Worm (Caenorhabditis elegans): ENCODE results near the gene fbxb-44.

DNA sequence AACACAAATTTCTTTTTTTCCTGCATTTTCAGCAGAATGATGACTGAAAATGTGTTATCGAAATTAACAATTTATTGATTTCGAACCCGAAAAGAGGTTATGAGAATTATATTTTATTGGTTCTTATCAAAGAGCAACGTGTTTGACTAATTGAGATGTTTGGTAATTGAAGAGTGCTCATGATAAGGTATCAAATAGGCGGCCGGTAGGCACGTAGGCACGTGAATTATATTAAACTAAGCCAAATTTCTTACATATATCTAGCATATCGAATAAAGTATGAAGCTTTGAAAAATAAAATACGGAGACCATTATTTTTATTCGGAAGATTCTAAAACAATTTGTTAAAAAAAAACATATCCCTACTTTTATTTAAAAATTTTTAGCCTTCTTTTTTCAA, 21.3 kb upstream of the fbxb-44 start, which contains the start of gene math-45:
- no peak for TF ChIP-seq nhr-237 (tag; optimal IDR thresholded peaks at IDR 0.05)
- TF ChIP-seq T26A8.4 (GFP tag; IDR thresholded peaks at IDR 0.05), result no peak
- no peak for TF ChIP-seq unc-62 (GFP tag; optimal IDR thresholded peaks at IDR 0.05 in 1 of 2)
- TF ChIP-seq unc-62 (tag; optimal IDR thresholded peaks at IDR 0.05), result no peak
- no peak for TF ChIP-seq hlh-30 (tag; optimal IDR thresholded peaks at IDR 0.05; ENCODE audit: insufficient read depth)
- TF ChIP-seq unc-39 (tag; optimal IDR thresholded peaks at IDR 0.05), result no peak
- no peak for TF ChIP-seq nhr-111 (GFP tag; optimal IDR thresholded peaks at IDR 0.05)
